Fruit fly (Drosophila melanogaster) whole organism, embryonic: ENCODE measurements around the gene mRpL4.

ENCODE experiments used
- Abd-B ChIP-seq: fragments of 200-800 bp; sonication (Bioruptor generic); optimal IDR thresholded peaks from 2 replicates; lab custom pipeline; 2018; ENCODE audit warnings: missing biosample characterization, mild to moderate bottlenecking, missing genetic modification characterization, moderate library complexity
- CG10654 ChIP-seq: fragments of 200-800 bp; sonication (Bioruptor generic); optimal IDR thresholded peaks from 2 replicates; lab custom pipeline; 2016; ENCODE audit warnings: missing biosample characterization, missing genetic modification characterization
- CG11093 ChIP-seq: fragments of 200-800 bp; sonication (Bioruptor generic); IDR thresholded peaks from 3 replicates; pipeline ENCODE4 v1.3.6; 2022; ENCODE audit warnings: missing biosample characterization, missing genetic modification characterization
- CG11398 ChIP-seq: fragments of 200-800 bp; sonication (Bioruptor generic); optimal IDR thresholded peaks from 2 replicates; lab custom pipeline; 2016; ENCODE audit warnings: missing biosample characterization, missing genetic modification characterization
- CG12391 ChIP-seq: fragments of 200-800 bp; sonication (Bioruptor generic); optimal IDR thresholded peaks from 3 replicates; lab custom pipeline; 2018; ENCODE audit warnings: missing biosample characterization, mild to moderate bottlenecking, missing genetic modification characterization, moderate library complexity
- CG12744 ChIP-seq: fragments of 200-800 bp; sonication (Bioruptor generic); optimal IDR thresholded peaks from 2 replicates; lab custom pipeline; 2016; ENCODE audit warnings: missing biosample characterization, missing genetic modification characterization
- CG13296 ChIP-seq: fragments of 200-800 bp; sonication (Bioruptor generic); optimal IDR thresholded peaks from 3 replicates; lab custom pipeline; 2018; ENCODE audit warnings: missing biosample characterization, mild to moderate bottlenecking, missing genetic modification characterization
- CG1602 ChIP-seq: fragments of 200-800 bp; sonication (Bioruptor generic); optimal IDR thresholded peaks from 3 replicates; lab custom pipeline; 2016; ENCODE audit warnings: missing biosample characterization, missing genetic modification characterization
- CG17385 ChIP-seq: fragments of 200-800 bp; sonication (Bioruptor generic); optimal IDR thresholded peaks from 3 replicates; lab custom pipeline; 2018; ENCODE audit warnings: missing biosample characterization, mild to moderate bottlenecking, missing genetic modification characterization
- CG2120 ChIP-seq: fragments of 200-800 bp; sonication (Bioruptor generic); optimal IDR thresholded peaks from 3 replicates; lab custom pipeline; 2016; ENCODE audit warnings: missing biosample characterization, missing genetic modification characterization
- CG3838 ChIP-seq: fragments of 200-800 bp; sonication (Bioruptor generic); optimal IDR thresholded peaks from 3 replicates; lab custom pipeline; 2016; ENCODE audit warnings: missing biosample characterization, missing genetic modification characterization
- CG4424 ChIP-seq: fragments of 200-800 bp; sonication (Bioruptor generic); optimal IDR thresholded peaks from 3 replicates; lab custom pipeline; 2016; ENCODE audit warnings: missing biosample characterization, missing genetic modification characterization
- CG8478 ChIP-seq: fragments of >200 bp; optimal IDR thresholded peaks from 2 replicates; lab custom pipeline; 2018
- CG9876 ChIP-seq: fragments of 200-800 bp; sonication (Bioruptor generic); optimal IDR thresholded peaks from 2 replicates; lab custom pipeline; 2016; ENCODE audit warnings: missing biosample characterization, missing genetic modification characterization
- CTCF ChIP-seq: fragments of 200-800 bp; sonication (Bioruptor generic); optimal IDR thresholded peaks from 2 replicates; lab custom pipeline; 2017; ENCODE audit warnings: missing biosample characterization, mild to moderate bottlenecking, missing genetic modification characterization, moderate library complexity
- CoRest ChIP-seq: fragments of 200-800 bp; sonication (Bioruptor generic); optimal IDR thresholded peaks from 3 replicates; lab custom pipeline; 2018; ENCODE audit warnings: missing biosample characterization, mild to moderate bottlenecking, missing genetic modification characterization, moderate library complexity
- Dad ChIP-seq: fragments of 200-800 bp; sonication (Bioruptor generic); optimal IDR thresholded peaks from 3 replicates; lab custom pipeline; 2016; ENCODE audit warnings: missing biosample characterization, missing genetic modification characterization
- Dref ChIP-seq: fragments of 200-800 bp; sonication (Bioruptor generic); IDR thresholded peaks from 2 replicates; pipeline ENCODE4 v1.3.6; 2022; ENCODE audit warnings: missing biosample characterization, missing genetic modification characterization
- Eip74EF ChIP-seq, 2 experiments: fragments of 200-800 bp in 1 of 2; fragments of >200 bp in 1 of 2; sonication (Bioruptor generic) in 1 of 2; optimal IDR thresholded peaks; 2 replicates each; lab custom pipeline; 2017 to 2019; ENCODE audit warnings: missing biosample characterization in 2 of 2, missing genetic modification characterization in 2 of 2, mild to moderate bottlenecking in 1 of 2, moderate library complexity in 1 of 2
- Ets97D ChIP-seq: fragments of 200-800 bp; sonication (Bioruptor generic); optimal IDR thresholded peaks from 3 replicates; lab custom pipeline; 2016; ENCODE audit warnings: missing biosample characterization, missing genetic modification characterization
- Hr3 ChIP-seq: fragments of 200-800 bp; sonication (Bioruptor generic); optimal IDR thresholded peaks from 3 replicates; lab custom pipeline; 2016; ENCODE audit warnings: missing biosample characterization, missing genetic modification characterization
- Hr78 ChIP-seq, 2 experiments: fragments of 200-800 bp in 1 of 2; fragments of >200 bp in 1 of 2; sonication (Bioruptor generic) in 1 of 2; optimal IDR thresholded peaks; 2 replicates each; lab custom pipeline; 2017 to 2019; ENCODE audit warnings: missing biosample characterization in 2 of 2, missing genetic modification characterization in 2 of 2, mild to moderate bottlenecking in 1 of 2, moderate library complexity in 1 of 2
- Mes4 ChIP-seq: fragments of 200-800 bp; sonication (Bioruptor generic); optimal IDR thresholded peaks from 2 replicates; lab custom pipeline; 2016; ENCODE audit warnings: missing biosample characterization, missing genetic modification characterization
- Side ChIP-seq: fragments of 200-800 bp; sonication (Bioruptor generic); optimal IDR thresholded peaks from 2 replicates; lab custom pipeline; 2016; ENCODE audit warnings: missing biosample characterization, missing genetic modification characterization
- Six4 ChIP-seq: fragments of 200-800 bp; sonication (Bioruptor generic); optimal IDR thresholded peaks from 2 replicates; lab custom pipeline; 2016; ENCODE audit warnings: missing biosample characterization, missing genetic modification characterization
- TFAM ChIP-seq: fragments of 200-800 bp; sonication (Bioruptor generic); optimal IDR thresholded peaks from 2 replicates; lab custom pipeline; 2017; ENCODE audit warnings: missing biosample characterization, missing genetic modification characterization, inconsistent platforms
- Tbp ChIP-seq: fragments of >200 bp; optimal IDR thresholded peaks from 2 replicates; lab custom pipeline; 2018; ENCODE audit warnings: missing biosample characterization, missing genetic modification characterization
- ara ChIP-seq: fragments of 200-800 bp; sonication (Bioruptor generic); IDR thresholded peaks from 2 replicates; pipeline ENCODE4 v1.3.6; 2022; ENCODE audit warnings: missing biosample characterization, missing genetic modification characterization
- cas ChIP-seq: fragments of 200-800 bp; sonication (Bioruptor generic); IDR thresholded peaks from 2 replicates; pipeline ENCODE4 v1.3.6; 2022; ENCODE audit warnings: missing biosample characterization, missing genetic modification characterization
- cato ChIP-seq: fragments of 200-800 bp; sonication (Bioruptor generic); optimal IDR thresholded peaks from 2 replicates; lab custom pipeline; 2016; ENCODE audit warnings: missing biosample characterization, missing genetic modification characterization, borderline replicate concordance
- caup ChIP-seq: fragments of 200-800 bp; sonication (Bioruptor generic); optimal IDR thresholded peaks from 3 replicates; lab custom pipeline; 2017; ENCODE audit warnings: missing biosample characterization, mild to moderate bottlenecking, missing genetic modification characterization, moderate library complexity; ENCODE audit not compliant: severe bottlenecking
- crc ChIP-seq: fragments of 200-800 bp; sonication (Bioruptor generic); optimal IDR thresholded peaks from 2 replicates; lab custom pipeline; 2016; ENCODE audit warnings: missing biosample characterization, missing genetic modification characterization
- crol ChIP-seq: fragments of 200-800 bp; sonication (Bioruptor generic); IDR thresholded peaks from 2 replicates; pipeline ENCODE4 v1.3.6; 2022; ENCODE audit warnings: missing biosample characterization, missing genetic modification characterization
- dm ChIP-seq: fragments of 200-800 bp; sonication (Bioruptor generic); optimal IDR thresholded peaks from 3 replicates; lab custom pipeline; 2016; ENCODE audit warnings: missing biosample characterization, missing genetic modification characterization
- dysf ChIP-seq: fragments of 200-800 bp; sonication (Bioruptor generic); IDR thresholded peaks from 3 replicates; pipeline ENCODE4 v1.3.6; 2022; ENCODE audit warnings: missing biosample characterization, missing genetic modification characterization
- emc ChIP-seq: fragments of 200-800 bp; sonication (Bioruptor generic); optimal IDR thresholded peaks from 2 replicates; lab custom pipeline; 2016; ENCODE audit warnings: missing biosample characterization, missing genetic modification characterization
- fru ChIP-seq: fragments of >200 bp; optimal IDR thresholded peaks from 2 replicates; lab custom pipeline; 2017
- grau ChIP-seq: fragments of 200-800 bp; optimal IDR thresholded peaks from 3 replicates; lab custom pipeline; 2019; ENCODE audit warnings: missing biosample characterization, mild to moderate bottlenecking, missing genetic modification characterization, moderate library complexity
- gsb-n ChIP-seq: fragments of 200-800 bp; sonication (Bioruptor generic); optimal IDR thresholded peaks from 3 replicates; lab custom pipeline; 2018; ENCODE audit warnings: missing biosample characterization, mild to moderate bottlenecking, missing genetic modification characterization
- hbn ChIP-seq: fragments of 200-800 bp; sonication (Bioruptor generic); IDR thresholded peaks from 2 replicates; pipeline ENCODE4 v1.3.6; 2022; ENCODE audit warnings: missing biosample characterization, missing genetic modification characterization; ENCODE audit not compliant: partially characterized antibody
- hkb ChIP-seq, 2 experiments: fragments of 200-800 bp in 1 of 2; fragments of >200 bp in 1 of 2; sonication (Bioruptor generic) in 1 of 2; IDR thresholded peaks in 1 of 2; optimal IDR thresholded peaks in 1 of 2; 2 replicates each; pipeline versions ENCODE4 v1.3.6 to Lab custom; 2017 to 2022; ENCODE audit warnings: missing biosample characterization in 1 of 2, missing genetic modification characterization in 1 of 2
- lbe ChIP-seq: fragments of 200-800 bp; sonication (Bioruptor generic); optimal IDR thresholded peaks from 2 replicates; lab custom pipeline; 2016; ENCODE audit warnings: missing biosample characterization, mild to moderate bottlenecking, missing genetic modification characterization
- mld ChIP-seq: fragments of 200-800 bp; sonication (Bioruptor generic); IDR thresholded peaks from 3 replicates; pipeline ENCODE4 v1.3.6; 2022; ENCODE audit warnings: missing biosample characterization, missing genetic modification characterization; ENCODE audit not compliant: partially characterized antibody
- rib ChIP-seq: fragments of 200-800 bp; sonication (Bioruptor generic); IDR thresholded peaks from 2 replicates; pipeline ENCODE4 v1.3.6; 2022; ENCODE audit warnings: missing biosample characterization, missing genetic modification characterization
- scrt ChIP-seq: fragments of 200-800 bp; sonication (Bioruptor generic); optimal IDR thresholded peaks from 2 replicates; lab custom pipeline; 2018; ENCODE audit warnings: missing biosample characterization, mild to moderate bottlenecking, missing genetic modification characterization, moderate library complexity
- sens ChIP-seq: fragments of 200-800 bp; sonication (Bioruptor generic); peaks from one replicate; lab custom pipeline; 2016; ENCODE audit warnings: missing biosample characterization, missing genetic modification characterization
- slbo ChIP-seq: fragments of 200-800 bp; sonication (Bioruptor generic); IDR thresholded peaks from 2 replicates; pipeline ENCODE4 v1.3.6; 2022; ENCODE audit warnings: missing biosample characterization, missing genetic modification characterization
- slp2 ChIP-seq: fragments of 200-800 bp; sonication (Bioruptor generic); optimal IDR thresholded peaks from 2 replicates; lab custom pipeline; 2016; ENCODE audit warnings: missing biosample characterization, missing genetic modification characterization
- sqz ChIP-seq: fragments of 200-800 bp; sonication (Bioruptor generic); optimal IDR thresholded peaks from 3 replicates; lab custom pipeline; 2018; ENCODE audit warnings: missing biosample characterization, mild to moderate bottlenecking, missing genetic modification characterization
- sr ChIP-seq: fragments of 200-800 bp; sonication (Bioruptor generic); IDR thresholded peaks from 3 replicates; pipeline ENCODE4 v1.3.6; 2022; ENCODE audit warnings: missing biosample characterization, missing genetic modification characterization
- tio ChIP-seq: fragments of 200-800 bp; sonication (Bioruptor generic); optimal IDR thresholded peaks from 2 replicates; lab custom pipeline; 2017; ENCODE audit warnings: missing biosample characterization, missing genetic modification characterization, inconsistent platforms
- trh ChIP-seq: fragments of 200-800 bp; sonication (Bioruptor generic); optimal IDR thresholded peaks from 2 replicates; lab custom pipeline; 2016; ENCODE audit warnings: missing biosample characterization, missing genetic modification characterization

The mRpL4 gene

dm6 chr2L:16329102-16329520, at the start of gene mRpL4 (continued):
- peak; percentile 77 for TF ChIP-seq CG4424 (GFP tag; lab: Kevin White, UChicago)
- no peak for TF ChIP-seq fru
- peak; percentile 36 for TF ChIP-seq Mes4 (GFP tag; lab: Kevin White, UChicago)
- peak; percentile 79 for TF ChIP-seq dm (GFP tag; lab: Kevin White, UChicago)
- TF ChIP-seq crol (GFP tag; lab: Robert Waterston, UW) = no peak
- TF ChIP-seq CTCF (GFP tag; lab: Kevin White, UChicago) = peak; percentile 14
- TF ChIP-seq CG9876 (GFP tag; lab: Kevin White, UChicago) = peak; percentile 74
- peak; percentile 98 for TF ChIP-seq mld (GFP tag; lab: Robert Waterston, UW)
- peak; percentile 97 for TF ChIP-seq Dref (GFP tag; lab: Robert Waterston, UW)
- TF ChIP-seq CG2120 (GFP tag; lab: Kevin White, UChicago) = peak; percentile 88
- peak; percentile 47 for TF ChIP-seq CG12744 (GFP tag; lab: Kevin White, UChicago)
- no peak for TF ChIP-seq TFAM
- TF ChIP-seq CG17385 (GFP tag; lab: Kevin White, UChicago) = peak; percentile 40
- TF ChIP-seq sr (GFP tag; lab: Robert Waterston, UW) = no peak
- TF ChIP-seq Hr3 (GFP tag; lab: Kevin White, UChicago) = peak; percentile 79
- no peak for TF ChIP-seq sqz (GFP tag; lab: Kevin White, UChicago)
- TF ChIP-seq cas = peak; percentile 64; the same call in 1 of the 2 replicates
- TF ChIP-seq cato (GFP tag; lab: Kevin White, UChicago) = peak; percentile 50
- TF ChIP-seq Ets97D (GFP tag; lab: Kevin White, UChicago) = peak; percentile 70
- TF ChIP-seq Side (GFP tag; lab: Kevin White, UChicago) = peak; percentile 61
- TF ChIP-seq Six4 (GFP tag; lab: Kevin White, UChicago) = peak; percentile 47
- no peak for TF ChIP-seq Hr78 (GFP tag; optimal IDR thresholded peaks at IDR 0.05; lab: Kevin White, UChicago)
- peak; percentile 89 for TF ChIP-seq grau (tag; lab: Kevin White, UChicago)
- TF ChIP-seq rib (GFP tag; lab: Robert Waterston, UW) = no peak
- TF ChIP-seq sens (GFP tag; lab: Kevin White, UChicago) = peak; percentile 96
- peak; percentile 72 for TF ChIP-seq Abd-B
- TF ChIP-seq ara (GFP tag; lab: Robert Waterston, UW) = peak; percentile 52; the same call in 1 of the 2 replicates
- peak; percentile 56 for TF ChIP-seq CoRest (tag; lab: Kevin White, UChicago)
- TF ChIP-seq slp2 (GFP tag; lab: Kevin White, UChicago) = peak; percentile 72
- peak; percentile 49 for TF ChIP-seq crc
- TF ChIP-seq hkb (optimal IDR thresholded peaks at IDR 0.05; lab: Kevin White, UChicago) = no peak
- TF ChIP-seq hkb (GFP tag; IDR thresholded peaks at IDR 0.05; lab: Robert Waterston, UW) = peak; percentile 35; the same call in 1 of the 2 replicates
- peak; percentile 72 for TF ChIP-seq CG12391 (tag; lab: Kevin White, UChicago)
- peak; percentile 54 for TF ChIP-seq trh (GFP tag; lab: Kevin White, UChicago)
- peak; percentile 69 for TF ChIP-seq CG10654 (GFP tag; lab: Kevin White, UChicago)
- no peak for TF ChIP-seq Eip74EF (GFP tag; optimal IDR thresholded peaks at IDR 0.05; lab: Kevin White, UChicago)
- TF ChIP-seq Tbp = no peak
- no peak for TF ChIP-seq caup (GFP tag; lab: Kevin White, UChicago)
- TF ChIP-seq CG3838 = peak; percentile 32
- peak; percentile 58 for TF ChIP-seq CG1602 (GFP tag; lab: Kevin White, UChicago)
- no peak for TF ChIP-seq lbe (GFP tag; lab: Kevin White, UChicago)
- TF ChIP-seq gsb-n = peak; percentile 32
- TF ChIP-seq Dad = peak; percentile 69
- TF ChIP-seq tio (GFP tag; lab: Kevin White, UChicago) = peak; percentile 53
- no peak; the same call in 2 of the 3 replicates for TF ChIP-seq dysf (GFP tag; lab: Robert Waterston, UW)
- TF ChIP-seq CG13296 (GFP tag; lab: Kevin White, UChicago) = peak; percentile 48
- TF ChIP-seq slbo = peak; percentile 86
- TF ChIP-seq emc (GFP tag; lab: Kevin White, UChicago) = no peak
- peak; percentile 58 for TF ChIP-seq CG11398 (GFP tag; lab: Kevin White, UChicago)
- peak; percentile 99 for TF ChIP-seq hbn (GFP tag; lab: Robert Waterston, UW)
- peak; percentile 18; the same call in 1 of the 3 replicates for TF ChIP-seq CG11093 (GFP tag; lab: Robert Waterston, UW)
- TF ChIP-seq CG8478 = no peak
- TF ChIP-seq scrt (GFP tag; lab: Kevin White, UChicago) = no peak
